Fruit fly (Drosophila melanogaster): ENCODE results near the gene Rox8.

Rox8 gene

dm6 chr3R:24038736-24039556, 9.1 kb downstream of the Rox8 start, which contains the start of gene Miro (continued):
- TF ChIP-seq dm (GFP tag; optimal IDR thresholded peaks at IDR 0.05), result no peak
- TF ChIP-seq ERR (GFP tag; optimal IDR thresholded peaks at IDR 0.05), result no peak
- TF ChIP-seq CG4404 (GFP tag; IDR thresholded peaks at IDR 0.05), result no peak
- TF ChIP-seq Bteb2 (GFP tag; optimal IDR thresholded peaks at IDR 0.05), result no peak
- no peak for TF ChIP-seq CG10366 (GFP tag; IDR thresholded peaks at IDR 0.05)
- TF ChIP-seq sc (optimal IDR thresholded peaks at IDR 0.05), result no peak
- TF ChIP-seq sc (GFP tag; optimal IDR thresholded peaks at IDR 0.05), result no peak
- no peak; the same call in 1 of the 2 replicates for TF ChIP-seq crol (GFP tag; IDR thresholded peaks at IDR 0.05)
- no peak for TF ChIP-seq CG31388 (GFP tag; optimal IDR thresholded peaks at IDR 0.05)
- TF ChIP-seq CG13123 (GFP tag; optimal IDR thresholded peaks at IDR 0.05), result no peak
- TF ChIP-seq CG8924 (tag; optimal IDR thresholded peaks at IDR 0.05), result no peak
- peak; percentile 23 for TF ChIP-seq lbe (GFP tag; optimal IDR thresholded peaks at IDR 0.05)
- TF ChIP-seq da (GFP tag; optimal IDR thresholded peaks at IDR 0.05), result no peak
- TF ChIP-seq Dbx (GFP tag; IDR thresholded peaks at IDR 0.05), result no peak
- no peak for TF ChIP-seq lmd (GFP tag; IDR thresholded peaks at IDR 0.05)
- TF ChIP-seq MBD-R2 (GFP tag; IDR thresholded peaks at IDR 0.05), result peak; percentile 52; the same call in 1 of the 2 replicates
- no peak for TF ChIP-seq sd (tag; optimal IDR thresholded peaks at IDR 0.05)
- TF ChIP-seq CHES-1-like (GFP tag; optimal IDR thresholded peaks at IDR 0.05), result no peak
- no peak for TF ChIP-seq slbo (GFP tag; IDR thresholded peaks at IDR 0.05)
- no peak for TF ChIP-seq fd64A (GFP tag; optimal IDR thresholded peaks at IDR 0.05)

dm6 chr3R:24037538-24038265, 10.4 kb downstream of the Rox8 start, which contains the start of gene spas:
spas (plus strand) TSS chr3R:24038215.
- peak; percentile 73 for TF ChIP-seq CG8290 (GFP tag; optimal IDR thresholded peaks at IDR 0.05)
- TF ChIP-seq CG8290 (tag; optimal IDR thresholded peaks at IDR 0.05), result peak in 1 of 2 experiments; percentile 83
- peak; percentile 87 for TF ChIP-seq CG13775 (GFP tag; optimal IDR thresholded peaks at IDR 0.05)
- peak; percentile 93 for TF ChIP-seq Opbp (GFP tag; IDR thresholded peaks at IDR 0.05; ENCODE audit: partially characterized antibody)
- peak; percentile 70 for TF ChIP-seq CG14667 (GFP tag; IDR thresholded peaks at IDR 0.05)
- peak; percentile 37 for TF ChIP-seq Oaz (GFP tag; IDR thresholded peaks at IDR 0.05)
- peak; percentile 61 for TF ChIP-seq CG30431 (GFP tag; optimal IDR thresholded peaks at IDR 0.05)
- peak; percentile 71 for TF ChIP-seq Hmr (GFP tag; optimal IDR thresholded peaks at IDR 0.05)
- TF ChIP-seq CG1024 (GFP tag; IDR thresholded peaks at IDR 0.05), result peak; percentile 53
- TF ChIP-seq CG6272 (GFP tag; IDR thresholded peaks at IDR 0.05), result peak; percentile 87
- no peak for TF ChIP-seq gce (GFP tag; IDR thresholded peaks at IDR 0.05)
- peak; percentile 73 to 95 for TF ChIP-seq Pdp1 (GFP tag; optimal IDR thresholded peaks at IDR 0.05)
- TF ChIP-seq az2 (GFP tag; optimal IDR thresholded peaks at IDR 0.05), result peak; percentile 57
- TF ChIP-seq Adf1 (GFP tag; IDR thresholded peaks at IDR 0.05), result no peak
- TF ChIP-seq BEAF-32 (GFP tag; optimal IDR thresholded peaks at IDR 0.05), result peak; percentile 96
- peak; percentile 67 for TF ChIP-seq CG15696 (tag; optimal IDR thresholded peaks at IDR 0.05)
- no peak for TF ChIP-seq cg (GFP tag; optimal IDR thresholded peaks at IDR 0.05)
- peak; percentile 65 for TF ChIP-seq Xbp1 (GFP tag; optimal IDR thresholded peaks at IDR 0.05)
- peak; percentile 57; the same call in 1 of the 2 replicates for TF ChIP-seq H2.0 (GFP tag; IDR thresholded peaks at IDR 0.05)
- TF ChIP-seq wdn (GFP tag; IDR thresholded peaks at IDR 0.05), result no peak; the same call in 1 of the 2 replicates
- peak; percentile 81 for TF ChIP-seq CG4404 (GFP tag; IDR thresholded peaks at IDR 0.05)
- TF ChIP-seq bsh (GFP tag; optimal IDR thresholded peaks at IDR 0.05), result peak in 1 of 2 experiments; percentile 66
- TF ChIP-seq CG15514 (GFP tag; optimal IDR thresholded peaks at IDR 0.05), result peak; percentile 49
- TF ChIP-seq CG43689 (GFP tag; IDR thresholded peaks at IDR 0.05), result no peak
- TF ChIP-seq Xrp1 (GFP tag; IDR thresholded peaks at IDR 0.05), result peak; percentile 79
- TF ChIP-seq Dip2 (GFP tag; IDR thresholded peaks at IDR 0.05), result peak; percentile 14; the same call in 1 of the 2 replicates
- TF ChIP-seq chinmo (GFP tag; IDR thresholded peaks at IDR 0.05; ENCODE audit: partially characterized antibody), result 0 out of 4 replicates have a peak, but pooled peaks have one; percentile 68
- peak; percentile 29 for TF ChIP-seq B-H2 (GFP tag; optimal IDR thresholded peaks at IDR 0.05)
- TF ChIP-seq Oli (tag; optimal IDR thresholded peaks at IDR 0.05), result peak; percentile 26

Data from whole organism, embryonic.